Worm (Caenorhabditis elegans): ENCODE measurements around the gene srh-63.

ce11 chrIV:14572607-14573006, 48.9 kb downstream of the srh-63 start, which contains the start of gene glb-34:
- TF ChIP-seq him-1 (tag; optimal IDR thresholded peaks at IDR 0.05) (no peak), dao-5 (tag; optimal IDR thresholded peaks at IDR 0.05) (no peak), W03F9.2 (tag; optimal IDR thresholded peaks at IDR 0.05) (no peak)
